Worm (Caenorhabditis elegans) whole organism, midembryonic: ENCODE data around the gene srap-1.

Source experiments
- T22C8.4 ChIP-seq: fragments of 200-800 bp; sonication (Bioruptor generic); IDR thresholded peaks from 2 replicates; pipeline ENCODE4 v1.3.6; 2022; ENCODE audit warnings: missing genetic modification characterization, missing compliant biosample characterization
- cog-1 ChIP-seq: sonication (generic microtip); optimal IDR thresholded peaks from 2 replicates; lab custom pipeline; 2016; ENCODE audit warnings: missing genetic modification characterization, missing compliant biosample characterization
- flt-1 ChIP-seq: fragments of 200-800 bp; sonication (Bioruptor generic); IDR thresholded peaks from 2 replicates; pipeline ENCODE4 v1.3.6; 2022; ENCODE audit warnings: missing genetic modification characterization, missing compliant biosample characterization
- tab-1 ChIP-seq: fragments of 200-800 bp; sonication (Bioruptor generic); IDR thresholded peaks from 2 replicates; pipeline ENCODE4 v1.3.6; 2022; ENCODE audit warnings: missing genetic modification characterization, missing compliant biosample characterization
- ztf-23 ChIP-seq: fragments of 200-800 bp; sonication (Bioruptor generic); IDR thresholded peaks from 2 replicates; pipeline ENCODE4 v1.3.6; 2022; ENCODE audit warnings: missing genetic modification reagents, missing genetic modification characterization, missing compliant biosample characterization
- ztf-29 ChIP-seq: fragments of 200-800 bp; sonication (Bioruptor generic); IDR thresholded peaks from 2 replicates; pipeline ENCODE4 v1.3.6; 2022; ENCODE audit warnings: missing genetic modification reagents, missing genetic modification characterization, missing compliant biosample characterization

DNA sequence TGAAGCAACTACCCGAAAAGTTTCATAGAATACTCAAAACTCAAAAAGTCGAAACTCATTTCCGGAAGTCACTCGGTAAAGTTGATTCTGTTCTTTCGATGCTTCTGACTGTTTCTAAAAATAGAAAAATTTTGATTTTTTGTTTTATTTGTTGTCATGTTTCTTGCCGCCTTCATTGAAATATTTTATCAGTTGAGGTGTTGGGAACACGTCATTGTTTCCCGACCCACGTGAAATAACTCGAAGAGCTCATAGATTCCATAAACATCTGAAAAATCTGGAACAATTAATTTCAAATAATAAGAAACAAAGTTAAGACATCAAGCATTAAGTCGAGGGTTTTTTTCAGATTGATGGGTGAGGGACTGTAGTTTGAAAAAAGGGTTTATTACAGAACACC, 48.1 kb upstream of the srap-1 start:
- no peak for TF ChIP-seq ztf-23
- TF ChIP-seq cog-1 (tag; lab: Kevin White, UChicago) = no peak
- no peak for TF ChIP-seq ztf-29 (GFP tag; lab: Robert Waterston, UW)
- TF ChIP-seq flt-1 (GFP tag; lab: Robert Waterston, UW) = no peak
- no peak for TF ChIP-seq tab-1 (GFP tag; lab: Robert Waterston, UW)
- TF ChIP-seq T22C8.4 (GFP tag; lab: Robert Waterston, UW) = no peak
